Worm (Caenorhabditis elegans) whole organism, L3 larva: ENCODE measurements around the gene sym-4.

Experiments
- ZK546.5 ChIP-seq: sonication (generic microtip); optimal IDR thresholded peaks from 2 replicates; lab custom pipeline; 2017; ENCODE audit warnings: missing biosample characterization, missing genetic modification characterization
- aly-2 ChIP-seq: fragments of 150-350 bp; optimal IDR thresholded peaks from 2 replicates; lab custom pipeline; 2014; ENCODE audit warnings: missing biosample characterization, missing genetic modification characterization
- ceh-16 ChIP-seq: sonication (generic microtip); optimal IDR thresholded peaks from 2 replicates; lab custom pipeline; 2017; ENCODE audit warnings: missing biosample characterization, missing genetic modification characterization
- ceh-28 ChIP-seq: fragments of 150-350 bp; optimal IDR thresholded peaks from 2 replicates; lab custom pipeline; 2014; ENCODE audit warnings: missing biosample characterization, missing genetic modification reagents, missing genetic modification characterization
- ceh-82 ChIP-seq: fragments of 150-350 bp; optimal IDR thresholded peaks from 2 replicates; lab custom pipeline; 2014; ENCODE audit warnings: missing biosample characterization, missing genetic modification characterization
- ceh-9 ChIP-seq: sonication (generic microtip); optimal IDR thresholded peaks from 2 replicates; lab custom pipeline; 2018; ENCODE audit warnings: missing biosample characterization, missing genetic modification characterization
- daf-12 ChIP-seq: fragments of 150-350 bp; optimal IDR thresholded peaks from 2 replicates; lab custom pipeline; 2014; ENCODE audit warnings: missing biosample characterization, missing genetic modification reagents, missing genetic modification characterization
- elt-1 ChIP-seq: fragments of 150-350 bp; optimal IDR thresholded peaks from 2 replicates; lab custom pipeline; 2014; ENCODE audit warnings: missing biosample characterization, missing genetic modification characterization
- elt-2 ChIP-seq: sonication (generic microtip); optimal IDR thresholded peaks from 2 replicates; lab custom pipeline; 2016; ENCODE audit warnings: missing genetic modification reagents, mild to moderate bottlenecking, missing genetic modification characterization, missing compliant biosample characterization
- eor-1 ChIP-seq, 2 experiments: fragments of 150-350 bp; optimal IDR thresholded peaks; 2 replicates each; lab custom pipeline; 2014 to 2018; ENCODE audit warnings: missing biosample characterization in 2 of 2, missing genetic modification characterization in 2 of 2
- fkh-2 ChIP-seq: fragments of 150-350 bp; optimal IDR thresholded peaks from 2 replicates; lab custom pipeline; 2014; ENCODE audit warnings: missing biosample characterization, missing genetic modification reagents, missing genetic modification characterization
- fos-1 ChIP-seq: fragments of 150-350 bp; optimal IDR thresholded peaks from 2 replicates; lab custom pipeline; 2014; ENCODE audit warnings: missing biosample characterization, missing genetic modification characterization
- hmg-11 ChIP-seq: sonication (generic microtip); optimal IDR thresholded peaks from 2 replicates; lab custom pipeline; 2016; ENCODE audit warnings: missing genetic modification characterization, missing compliant biosample characterization
- jun-1 ChIP-seq: fragments of 150-350 bp; optimal IDR thresholded peaks from 2 replicates; lab custom pipeline; 2014; ENCODE audit warnings: missing biosample characterization, missing genetic modification reagents, missing genetic modification characterization
- lin-15B ChIP-seq: fragments of 150-350 bp; optimal IDR thresholded peaks from 2 replicates; lab custom pipeline; 2014; ENCODE audit warnings: missing biosample characterization, missing genetic modification characterization
- lin-39 ChIP-seq: fragments of 150-350 bp; optimal IDR thresholded peaks from 2 replicates; lab custom pipeline; 2018; ENCODE audit warnings: missing biosample characterization, missing genetic modification reagents, missing genetic modification characterization
- lsy-12 ChIP-seq: sonication (generic microtip); optimal IDR thresholded peaks from 2 replicates; lab custom pipeline; 2016; ENCODE audit warnings: mild to moderate bottlenecking, missing genetic modification characterization, missing compliant biosample characterization
- mdl-1 ChIP-seq: fragments of 150-350 bp; optimal IDR thresholded peaks from 2 replicates; lab custom pipeline; 2014; ENCODE audit warnings: missing biosample characterization, missing genetic modification characterization
- mml-1 ChIP-seq: fragments of 150-350 bp; sonication (generic microtip); optimal IDR thresholded peaks from 3 replicates; lab custom pipeline; 2014; ENCODE audit warnings: missing biosample characterization, missing genetic modification characterization
- nfya-1 ChIP-seq: sonication (generic microtip); optimal IDR thresholded peaks from 2 replicates; lab custom pipeline; 2017; ENCODE audit warnings: missing genetic modification characterization, mild to moderate bottlenecking, missing compliant biosample characterization, antibody characterized with exemption, moderate library complexity; ENCODE audit not compliant: insufficient read depth
- nhr-11 ChIP-seq: fragments of 150-350 bp; optimal IDR thresholded peaks from 2 replicates; lab custom pipeline; 2014; ENCODE audit warnings: missing biosample characterization, missing genetic modification characterization
- nhr-12 ChIP-seq: fragments of 150-350 bp; optimal IDR thresholded peaks from 2 replicates; lab custom pipeline; 2014; ENCODE audit warnings: missing biosample characterization, missing genetic modification characterization
- nhr-23 ChIP-seq: fragments of 150-350 bp; optimal IDR thresholded peaks from 2 replicates; lab custom pipeline; 2014; ENCODE audit warnings: missing biosample characterization, missing genetic modification reagents, missing genetic modification characterization
- nhr-237 ChIP-seq: fragments of 150-350 bp; optimal IDR thresholded peaks from 2 replicates; lab custom pipeline; 2014; ENCODE audit warnings: missing biosample characterization, missing genetic modification characterization
- nhr-25 ChIP-seq: sonication (generic microtip); optimal IDR thresholded peaks from 2 replicates; lab custom pipeline; 2017; ENCODE audit warnings: missing biosample characterization, missing genetic modification characterization
- nhr-28 ChIP-seq: fragments of 150-350 bp; optimal IDR thresholded peaks from 2 replicates; lab custom pipeline; 2014; ENCODE audit warnings: missing biosample characterization, missing genetic modification characterization
- nhr-43 ChIP-seq: sonication (generic microtip); optimal IDR thresholded peaks from 2 replicates; lab custom pipeline; 2016; ENCODE audit warnings: mild to moderate bottlenecking, missing genetic modification characterization, missing compliant biosample characterization; ENCODE audit not compliant: poor library complexity, severe bottlenecking
- nhr-67 ChIP-seq: fragments of 150-350 bp; optimal IDR thresholded peaks from 2 replicates; lab custom pipeline; 2014; ENCODE audit warnings: missing biosample characterization, missing genetic modification characterization
- nhr-76 ChIP-seq: fragments of 150-350 bp; sonication (generic microtip); optimal IDR thresholded peaks from 5 replicates; lab custom pipeline; 2014; ENCODE audit warnings: missing biosample characterization, missing genetic modification characterization
- nhr-77 ChIP-seq: fragments of 150-350 bp; optimal IDR thresholded peaks from 2 replicates; lab custom pipeline; 2014; ENCODE audit warnings: missing biosample characterization, missing genetic modification characterization
- pha-4 ChIP-seq: fragments of 150-350 bp; optimal IDR thresholded peaks from 2 replicates; lab custom pipeline; 2014; ENCODE audit warnings: missing biosample characterization, missing genetic modification reagents, missing genetic modification characterization
- pqm-1 ChIP-seq: fragments of 150-350 bp; optimal IDR thresholded peaks from 2 replicates; lab custom pipeline; 2017; ENCODE audit warnings: missing biosample characterization, missing genetic modification characterization, inconsistent platforms
- sea-2 ChIP-seq: fragments of 150-350 bp; sonication (generic microtip); optimal IDR thresholded peaks from 4 replicates; lab custom pipeline; 2014; ENCODE audit warnings: missing biosample characterization, missing genetic modification reagents, missing genetic modification characterization
- skn-1 ChIP-seq: fragments of 150-350 bp; optimal IDR thresholded peaks from 2 replicates; lab custom pipeline; 2014; ENCODE audit warnings: missing biosample characterization, missing genetic modification characterization
- snpc-4 ChIP-seq: fragments of 150-350 bp; optimal IDR thresholded peaks from 2 replicates; lab custom pipeline; 2014; ENCODE audit warnings: missing biosample characterization, missing genetic modification characterization
- tbx-2 ChIP-seq: sonication (generic microtip); optimal IDR thresholded peaks from 2 replicates; lab custom pipeline; 2016; ENCODE audit warnings: mild to moderate bottlenecking, missing genetic modification characterization, missing compliant biosample characterization
- unc-62 ChIP-seq: fragments of 150-350 bp; sonication (generic microtip); optimal IDR thresholded peaks from 4 replicates; lab custom pipeline; 2014; ENCODE audit warnings: missing biosample characterization, missing genetic modification reagents, missing genetic modification characterization
- zag-1 ChIP-seq: fragments of 150-350 bp; optimal IDR thresholded peaks from 2 replicates; lab custom pipeline; 2014; ENCODE audit warnings: missing biosample characterization, missing genetic modification characterization
- ztf-11 ChIP-seq: fragments of 150-350 bp; optimal IDR thresholded peaks from 2 replicates; lab custom pipeline; 2014; ENCODE audit warnings: missing biosample characterization, missing genetic modification characterization
- ztf-4 ChIP-seq: fragments of 150-350 bp; optimal IDR thresholded peaks from 2 replicates; lab custom pipeline; 2014; ENCODE audit warnings: missing biosample characterization, missing genetic modification characterization

sym-4 gene

ce11 chrX:14214520-14215023, 45.2 kb upstream of the sym-4 start, which contains the start of gene K06G5.1:
Gene K06G5.1, plus strand, starts transcription at chrX:14214973.
- TF ChIP-seq elt-2 (tag; lab: Kevin White, UChicago) (peak; percentile 99), eor-1 (tag; optimal IDR thresholded peaks at IDR 0.05; lab: Kevin White, UChicago) (no peak), nhr-76 (tag; lab: Kevin White, UChicago) (no peak), unc-62 (GFP tag; lab: Kevin White, UChicago) (no peak), jun-1 (peak; percentile 72), ZK546.5 (tag; lab: Kevin White, UChicago) (no peak), tbx-2 (tag; lab: Kevin White, UChicago) (no peak), lsy-12 (tag; lab: Kevin White, UChicago) (no peak), ztf-4 (tag; lab: Kevin White, UChicago) (no peak), pqm-1 (tag; lab: Kevin White, UChicago) (peak; percentile 99), nhr-67 (tag; lab: Kevin White, UChicago) (no peak), mdl-1 (tag; lab: Kevin White, UChicago) (no peak), nhr-237 (tag; lab: Kevin White, UChicago) (no peak), pha-4 (peak; percentile 64), sea-2 (GFP tag; lab: Kevin White, UChicago) (no peak), snpc-4 (tag; lab: Kevin White, UChicago) (no peak)

ce11 chrX:14213314-14213713, 43.9 kb upstream of the sym-4 start:
- TF ChIP-seq pqm-1 (tag; lab: Kevin White, UChicago) (no peak), elt-1 (tag; lab: Kevin White, UChicago) (no peak), nfya-1 (no peak), elt-2 (tag; lab: Kevin White, UChicago) (peak; percentile 47), lsy-12 (tag; lab: Kevin White, UChicago) (no peak)

DNA sequence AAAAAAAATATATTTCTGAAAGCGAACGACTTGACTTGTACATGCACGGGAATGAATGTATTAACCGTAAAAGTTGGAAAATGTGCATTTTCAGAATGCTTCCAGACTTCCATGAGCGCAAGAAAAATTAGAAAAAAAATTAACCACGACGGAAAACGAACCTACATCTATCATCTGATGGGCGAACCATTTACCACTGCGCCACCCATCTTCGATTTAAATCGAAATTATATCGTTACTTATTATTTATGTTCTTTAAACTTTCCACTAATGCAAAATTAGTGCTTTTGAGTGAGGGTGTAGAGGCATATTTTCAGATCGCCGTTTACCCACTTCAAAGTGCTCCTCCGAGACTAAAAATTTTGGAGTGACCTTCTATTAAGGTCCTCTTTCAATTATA, 41.8 kb upstream of the sym-4 start:
- peak; percentile 18 for TF ChIP-seq elt-2 (tag; lab: Kevin White, UChicago)

DNA sequence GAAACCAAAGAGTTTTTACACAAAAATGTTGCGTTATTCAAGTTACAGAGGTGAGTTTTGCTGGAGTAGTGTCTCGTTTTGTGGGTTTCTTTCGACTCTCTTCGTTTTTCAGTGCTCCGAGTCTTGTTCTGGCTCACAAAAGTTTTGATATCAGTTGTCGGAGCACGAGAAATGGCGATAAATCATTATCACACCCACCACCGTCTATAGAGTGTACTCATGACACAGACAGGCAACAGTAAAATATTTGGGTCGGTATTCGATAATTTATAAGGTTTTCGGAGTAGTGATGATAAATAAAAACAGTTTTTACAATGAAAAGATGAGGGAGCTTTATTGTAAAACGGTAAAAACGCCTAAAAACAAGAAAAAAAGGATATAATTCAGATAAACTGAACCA, 38.5 kb upstream of the sym-4 start, which contains the start of gene ceh-37:
TSS of gene ceh-37 (minus strand) at position 59 of the 400 bp plus-strand sequence.
- TF ChIP-seq lin-15B (tag; lab: Kevin White, UChicago) (no peak), elt-2 (tag; lab: Kevin White, UChicago) (peak; percentile 79), pqm-1 (tag; lab: Kevin White, UChicago) (peak; percentile 63), fos-1 (tag; lab: Kevin White, UChicago) (no peak)

- TF ChIP-seq elt-2 (tag; lab: Kevin White, UChicago) (peak; percentile 72), pqm-1 (tag; lab: Kevin White, UChicago) (peak; percentile 40), sea-2 (GFP tag; lab: Kevin White, UChicago) (no peak), nhr-25 (tag; lab: Kevin White, UChicago) (no peak), nhr-28 (no peak), pha-4 (peak; percentile 29)
Measured at ce11 chrX:14206321-14206720, 36.9 kb upstream of the sym-4 start.

DNA sequence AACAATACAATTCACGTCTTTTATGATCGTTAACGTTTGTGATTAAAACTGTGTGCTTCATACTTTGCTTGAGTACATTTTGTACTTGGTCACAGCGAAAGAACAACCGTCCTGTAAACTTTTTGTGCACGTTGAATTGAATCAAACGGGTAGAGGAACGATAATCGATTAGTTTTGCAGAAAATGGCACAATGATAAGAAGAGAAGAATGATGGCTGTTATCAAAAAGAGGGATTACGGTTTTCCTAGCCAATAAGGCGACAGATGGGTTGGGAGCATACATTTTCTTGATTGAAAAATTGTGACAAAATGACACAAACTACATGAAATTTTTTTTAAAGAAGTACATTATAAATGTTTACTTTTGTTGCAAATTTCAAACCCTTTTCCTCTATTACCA, 24.8 kb upstream of the sym-4 start:
- TF ChIP-seq aly-2 (tag; lab: Kevin White, UChicago) (no peak), zag-1 (no peak), ceh-82 (no peak), elt-2 (tag; lab: Kevin White, UChicago) (peak; percentile 84), mml-1 (no peak), sea-2 (GFP tag; lab: Kevin White, UChicago) (no peak), nhr-43 (tag; lab: Kevin White, UChicago) (no peak), ceh-9 (tag; lab: Kevin White, UChicago) (no peak), elt-1 (tag; lab: Kevin White, UChicago) (no peak), pqm-1 (tag; lab: Kevin White, UChicago) (peak; percentile 69), lsy-12 (tag; lab: Kevin White, UChicago) (no peak), nhr-23 (no peak), nhr-12 (tag; lab: Kevin White, UChicago) (no peak), snpc-4 (tag; lab: Kevin White, UChicago) (no peak), unc-62 (GFP tag; lab: Kevin White, UChicago) (no peak), fkh-2 (tag; lab: Kevin White, UChicago) (no peak), nhr-77 (no peak), jun-1 (no peak), nhr-25 (tag; lab: Kevin White, UChicago) (no peak), lin-39 (tag; lab: Kevin White, UChicago) (no peak), ztf-11 (tag; lab: Kevin White, UChicago) (no peak), tbx-2 (tag; lab: Kevin White, UChicago) (no peak), ceh-28 (tag; lab: Kevin White, UChicago) (peak; percentile 58), hmg-11 (tag; lab: Kevin White, UChicago) (no peak), ceh-16 (tag; lab: Kevin White, UChicago) (no peak), eor-1 (tag; optimal IDR thresholded peaks at IDR 0.05; lab: Kevin White, UChicago) (no peak), skn-1 (tag; lab: Kevin White, UChicago) (no peak), nfya-1 (peak; percentile 64), nhr-11 (no peak), nhr-28 (no peak), daf-12 (no peak), ZK546.5 (tag; lab: Kevin White, UChicago) (no peak)
